Fruit fly (Drosophila melanogaster) whole organism, prepupa: ENCODE measurements around the gene CG14034.

Experiments used
- CG9139 ChIP-seq: fragments of 200-800 bp; sonication (Bioruptor generic); optimal IDR thresholded peaks from 3 replicates; lab custom pipeline; 2017; ENCODE audit warnings: missing biosample characterization, mild to moderate bottlenecking, missing genetic modification characterization
- Ets96B ChIP-seq: fragments of 200-800 bp; optimal IDR thresholded peaks from 2 replicates; lab custom pipeline; 2019; ENCODE audit warnings: missing biosample characterization, mild to moderate bottlenecking, missing genetic modification characterization, moderate library complexity
- Hr38 ChIP-seq: sonication (Bioruptor generic); optimal IDR thresholded peaks from 2 replicates; lab custom pipeline; 2016; ENCODE audit warnings: missing biosample characterization, missing genetic modification characterization

DNA sequence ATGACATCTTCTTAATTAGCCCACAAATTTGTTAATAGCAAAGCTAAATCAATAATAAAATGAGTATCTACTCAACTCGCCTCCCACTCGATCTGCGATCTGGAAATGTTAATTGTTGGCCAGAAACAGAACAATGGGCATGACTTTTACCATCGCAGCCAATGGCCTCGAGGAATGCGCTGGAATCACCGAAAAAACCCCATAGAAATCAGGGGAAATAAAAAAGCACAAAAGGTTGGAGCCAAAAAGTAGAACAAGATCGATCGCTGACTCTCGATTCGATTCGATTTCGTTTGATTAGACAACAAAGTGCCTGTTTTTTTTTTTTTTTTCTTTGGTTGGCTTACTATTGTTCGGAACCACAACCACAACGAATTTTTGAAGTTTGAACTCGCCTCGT lies 32.2 kb upstream of the CG14034 start:
- no peak for TF ChIP-seq Hr38 (GFP tag; lab: Kevin White, UChicago)
- no peak for TF ChIP-seq Ets96B (tag; lab: Kevin White, UChicago)
- TF ChIP-seq CG9139 (GFP tag; lab: Kevin White, UChicago), result no peak
